Fruit fly (Drosophila melanogaster) whole organism, embryonic: ENCODE results near the gene CG43813.
A peak's percentile ranks its signal among the peaks of the same experiment; 100 is the strongest.

Experiments
- C15 ChIP-seq: fragments of 200-800 bp; sonication (Bioruptor generic); IDR thresholded peaks from 3 replicates; pipeline ENCODE4 v1.3.6; 2022; ENCODE audit warnings: missing biosample characterization, missing genetic modification characterization
- CG10209 ChIP-seq: fragments of 200-800 bp; sonication (Bioruptor generic); optimal IDR thresholded peaks from 3 replicates; lab custom pipeline; 2017; ENCODE audit warnings: missing biosample characterization, mild to moderate bottlenecking, missing genetic modification characterization, missing genetic modification reagents
- CG10321 ChIP-seq: fragments of 200-800 bp; sonication (Bioruptor generic); IDR thresholded peaks from 2 replicates; pipeline ENCODE4 v1.3.6; 2022; ENCODE audit warnings: missing biosample characterization, missing genetic modification characterization
- CG10979 ChIP-seq: fragments of 200-800 bp; sonication (Bioruptor generic); optimal IDR thresholded peaks from 2 replicates; lab custom pipeline; 2018; ENCODE audit warnings: missing biosample characterization, mild to moderate bottlenecking, missing genetic modification characterization, moderate library complexity
- CG11504 ChIP-seq: fragments of 200-800 bp; sonication (Bioruptor generic); optimal IDR thresholded peaks from 3 replicates; lab custom pipeline; 2019; ENCODE audit warnings: missing biosample characterization, mild to moderate bottlenecking, missing genetic modification characterization, moderate library complexity
- CG12236 ChIP-seq: fragments of 200-800 bp; sonication (Bioruptor generic); optimal IDR thresholded peaks from 2 replicates; lab custom pipeline; 2016; ENCODE audit warnings: missing biosample characterization, missing genetic modification characterization
- CG12659 ChIP-seq: fragments of 200-800 bp; sonication (Bioruptor generic); optimal IDR thresholded peaks from 3 replicates; lab custom pipeline; 2017; ENCODE audit warnings: mild to moderate bottlenecking, missing biosample characterization, missing genetic modification reagents, missing genetic modification characterization
- CG15269 ChIP-seq: fragments of 200-800 bp; sonication (Bioruptor generic); optimal IDR thresholded peaks from 2 replicates; lab custom pipeline; 2018; ENCODE audit warnings: missing biosample characterization, mild to moderate bottlenecking, missing genetic modification characterization, moderate library complexity
- CG15696 ChIP-seq: fragments of 200-800 bp; sonication (Bioruptor generic); optimal IDR thresholded peaks from 2 replicates; lab custom pipeline; 2019; ENCODE audit warnings: missing biosample characterization, mild to moderate bottlenecking, missing genetic modification characterization, moderate library complexity
- CG17612 ChIP-seq: fragments of 200-800 bp; sonication (Bioruptor generic); IDR thresholded peaks from 2 replicates; pipeline ENCODE4 v1.3.6; 2022; ENCODE audit warnings: missing biosample characterization, missing genetic modification characterization
- CG18262 ChIP-seq: fragments of 200-800 bp; optimal IDR thresholded peaks from 3 replicates; lab custom pipeline; 2019; ENCODE audit warnings: missing biosample characterization, mild to moderate bottlenecking, missing genetic modification characterization, moderate library complexity
- CG18599 ChIP-seq: fragments of 200-800 bp; sonication (Bioruptor generic); optimal IDR thresholded peaks from 3 replicates; lab custom pipeline; 2017; ENCODE audit warnings: missing biosample characterization, missing genetic modification characterization, mild to moderate bottlenecking, moderate library complexity, missing genetic modification reagents
- CG2120 ChIP-seq: fragments of 200-800 bp; sonication (Bioruptor generic); optimal IDR thresholded peaks from 3 replicates; lab custom pipeline; 2016; ENCODE audit warnings: missing biosample characterization, missing genetic modification characterization
- CG34376 ChIP-seq: fragments of 200-800 bp; sonication (Bioruptor generic); optimal IDR thresholded peaks from 2 replicates; lab custom pipeline; 2018; ENCODE audit warnings: missing biosample characterization, mild to moderate bottlenecking, missing genetic modification characterization
- CG3726 ChIP-seq: fragments of 200-800 bp; sonication (Bioruptor generic); IDR thresholded peaks from 3 replicates; pipeline ENCODE4, ENCODE4 v1.3.6; 2022; ENCODE audit warnings: missing biosample characterization, missing genetic modification characterization
- CG3847 ChIP-seq: fragments of 200-800 bp; sonication (Bioruptor generic); IDR thresholded peaks from 2 replicates; pipeline ENCODE4 v1.3.6; 2022; ENCODE audit warnings: missing biosample characterization, missing genetic modification characterization
- CG4328 ChIP-seq: fragments of 200-800 bp; sonication (Bioruptor generic); optimal IDR thresholded peaks from 3 replicates; lab custom pipeline; 2017; ENCODE audit warnings: missing biosample characterization, missing genetic modification reagents, missing genetic modification characterization
- CG6689 ChIP-seq: fragments of 200-800 bp; sonication (Bioruptor generic); IDR thresholded peaks from 2 replicates; pipeline ENCODE4 v1.3.6; 2022; ENCODE audit warnings: missing biosample characterization, missing genetic modification characterization
- CG7556 ChIP-seq: fragments of 200-800 bp; sonication (Bioruptor generic); optimal IDR thresholded peaks from 2 replicates; lab custom pipeline; 2017; ENCODE audit warnings: missing biosample characterization, mild to moderate bottlenecking, missing genetic modification characterization
- CG7839 ChIP-seq: fragments of 200-800 bp; sonication (Bioruptor generic); optimal IDR thresholded peaks from 3 replicates; lab custom pipeline; 2018; ENCODE audit warnings: missing biosample characterization, mild to moderate bottlenecking, missing genetic modification characterization, moderate library complexity
- CG8089 ChIP-seq: fragments of 200-800 bp; sonication (Bioruptor generic); optimal IDR thresholded peaks from 3 replicates; lab custom pipeline; 2016; ENCODE audit warnings: missing biosample characterization, missing genetic modification characterization
- Gsc ChIP-seq: fragments of 200-800 bp; sonication (Bioruptor generic); IDR thresholded peaks from 2 replicates; pipeline ENCODE4 v1.3.6; 2022; ENCODE audit warnings: missing biosample characterization, missing genetic modification characterization
- HHEX ChIP-seq: fragments of 200-800 bp; sonication (Bioruptor generic); optimal IDR thresholded peaks from 3 replicates; lab custom pipeline; 2017; ENCODE audit warnings: missing biosample characterization, mild to moderate bottlenecking, missing genetic modification characterization, missing genetic modification reagents
- Hand ChIP-seq: fragments of 200-800 bp; sonication (Bioruptor generic); optimal IDR thresholded peaks from 2 replicates; lab custom pipeline; 2017; ENCODE audit warnings: mild to moderate bottlenecking, missing biosample characterization, missing genetic modification reagents, missing genetic modification characterization
- Hr51 ChIP-seq, 2 experiments: fragments of 200-800 bp; sonication (Bioruptor generic); optimal IDR thresholded peaks; 2 replicates in 1 of 2; 3 replicates in 1 of 2; lab custom pipeline; 2016 to 2018; ENCODE audit warnings: missing biosample characterization in 2 of 2, missing genetic modification characterization in 2 of 2, mild to moderate bottlenecking in 1 of 2, moderate library complexity in 1 of 2
- Meics ChIP-seq: fragments of 200-800 bp; sonication (Bioruptor generic); optimal IDR thresholded peaks from 2 replicates; lab custom pipeline; 2017; ENCODE audit warnings: missing biosample characterization, mild to moderate bottlenecking, missing genetic modification characterization
- Ptx1 ChIP-seq: fragments of 200-800 bp; sonication (Bioruptor generic); IDR thresholded peaks from 2 replicates; pipeline ENCODE4 v1.3.6; 2022; ENCODE audit warnings: missing biosample characterization, missing genetic modification characterization
- Side ChIP-seq: fragments of 200-800 bp; sonication (Bioruptor generic); optimal IDR thresholded peaks from 2 replicates; lab custom pipeline; 2016; ENCODE audit warnings: missing biosample characterization, missing genetic modification characterization
- Six4 ChIP-seq: fragments of 200-800 bp; sonication (Bioruptor generic); optimal IDR thresholded peaks from 2 replicates; lab custom pipeline; 2016; ENCODE audit warnings: missing biosample characterization, missing genetic modification characterization
- Sox102F ChIP-seq: fragments of 200-800 bp; sonication (Bioruptor generic); optimal IDR thresholded peaks from 2 replicates; lab custom pipeline; 2018; ENCODE audit warnings: missing biosample characterization, mild to moderate bottlenecking, missing genetic modification characterization, moderate library complexity
- Xrp1 ChIP-seq: fragments of 200-800 bp; sonication (Bioruptor generic); IDR thresholded peaks from 2 replicates; pipeline ENCODE4 v1.3.6; 2022; ENCODE audit warnings: missing biosample characterization, missing genetic modification characterization
- danr ChIP-seq: fragments of 200-800 bp; sonication (Bioruptor generic); IDR thresholded peaks from 2 replicates; pipeline ENCODE4 v1.3.6; 2022; ENCODE audit warnings: missing biosample characterization, missing genetic modification characterization
- gem ChIP-seq: fragments of 200-800 bp; sonication (Bioruptor generic); optimal IDR thresholded peaks from 2 replicates; lab custom pipeline; 2019; ENCODE audit warnings: missing biosample characterization, mild to moderate bottlenecking, missing genetic modification characterization, moderate library complexity
- her ChIP-seq: fragments of 200-800 bp; sonication (Bioruptor generic); optimal IDR thresholded peaks from 2 replicates; lab custom pipeline; 2016; ENCODE audit warnings: missing biosample characterization, missing genetic modification characterization
- ind ChIP-seq: fragments of 200-800 bp; sonication (Bioruptor generic); optimal IDR thresholded peaks from 3 replicates; lab custom pipeline; 2016; ENCODE audit warnings: missing biosample characterization, missing genetic modification characterization
- inv ChIP-seq: fragments of 200-800 bp; sonication (Bioruptor generic); IDR thresholded peaks from 2 replicates; pipeline ENCODE4 v1.3.6; 2022; ENCODE audit warnings: missing biosample characterization, missing genetic modification characterization; ENCODE audit not compliant: partially characterized antibody
- lilli ChIP-seq: fragments of 200-800 bp; sonication (Bioruptor generic); optimal IDR thresholded peaks from 3 replicates; lab custom pipeline; 2016; ENCODE audit warnings: missing biosample characterization, missing genetic modification characterization
- mam ChIP-seq: fragments of 200-800 bp; sonication (Bioruptor generic); optimal IDR thresholded peaks from 3 replicates; lab custom pipeline; 2016; ENCODE audit warnings: missing biosample characterization, missing genetic modification characterization
- pros ChIP-seq: fragments of 200-800 bp; sonication (Bioruptor generic); optimal IDR thresholded peaks from 3 replicates; lab custom pipeline; 2019; ENCODE audit warnings: missing biosample characterization, mild to moderate bottlenecking, missing genetic modification characterization, moderate library complexity
- psq ChIP-seq: fragments of 200-800 bp; sonication (Bioruptor generic); optimal IDR thresholded peaks from 2 replicates; lab custom pipeline; 2017; ENCODE audit warnings: missing biosample characterization, missing genetic modification characterization
- repo ChIP-seq: fragments of 200-800 bp; sonication (Bioruptor generic); optimal IDR thresholded peaks from 2 replicates; lab custom pipeline; 2016; ENCODE audit warnings: missing biosample characterization, missing genetic modification characterization
- sc ChIP-seq, 3 experiments: fragments of >200 bp in 2 of 3; fragments of 200-800 bp in 1 of 3; sonication (Bioruptor generic) in 1 of 3; optimal IDR thresholded peaks; 2 replicates in 2 of 3; 3 replicates in 1 of 3; lab custom pipeline; 2017; ENCODE audit warnings: mild to moderate bottlenecking in 1 of 3, missing biosample characterization in 1 of 3, missing genetic modification characterization in 1 of 3, missing genetic modification reagents in 1 of 3
- scrt ChIP-seq: fragments of 200-800 bp; sonication (Bioruptor generic); optimal IDR thresholded peaks from 2 replicates; lab custom pipeline; 2018; ENCODE audit warnings: missing biosample characterization, mild to moderate bottlenecking, missing genetic modification characterization, moderate library complexity
- sens ChIP-seq: fragments of 200-800 bp; sonication (Bioruptor generic); peaks from one replicate; lab custom pipeline; 2016; ENCODE audit warnings: missing biosample characterization, missing genetic modification characterization
- so ChIP-seq: fragments of 200-800 bp; sonication (Bioruptor generic); IDR thresholded peaks from 3 replicates; pipeline ENCODE4 v1.3.6; 2022; ENCODE audit warnings: missing biosample characterization, missing genetic modification characterization
- twi ChIP-seq: fragments of 200-800 bp; optimal IDR thresholded peaks from 2 replicates; lab custom pipeline; 2019; ENCODE audit warnings: missing biosample characterization, mild to moderate bottlenecking, missing genetic modification characterization, moderate library complexity
- unpg ChIP-seq: fragments of 200-800 bp; sonication (Bioruptor generic); optimal IDR thresholded peaks from 3 replicates; lab custom pipeline; 2018; ENCODE audit warnings: missing biosample characterization, mild to moderate bottlenecking, missing genetic modification characterization, moderate library complexity
- usp ChIP-seq: fragments of >200 bp; optimal IDR thresholded peaks from 2 replicates; lab custom pipeline; 2017; ENCODE audit warnings: missing biosample characterization, missing genetic modification characterization
- wdn ChIP-seq: fragments of 200-800 bp; sonication (Bioruptor generic); IDR thresholded peaks from 2 replicates; pipeline ENCODE4 v1.3.6; 2022; ENCODE audit warnings: missing biosample characterization, missing genetic modification characterization
- wek ChIP-seq: fragments of 200-800 bp; sonication (Bioruptor generic); optimal IDR thresholded peaks from 3 replicates; lab custom pipeline; 2018; ENCODE audit warnings: missing biosample characterization, mild to moderate bottlenecking, missing genetic modification characterization, moderate library complexity
- z ChIP-seq: fragments of 200-800 bp; sonication (Bioruptor generic); IDR thresholded peaks from 3 replicates; pipeline ENCODE4 v1.3.6; 2022; ENCODE audit warnings: missing biosample characterization, missing genetic modification characterization

CG43813 gene

dm6 chr2L:12353926-12354325 is 9.9 kb upstream of the CG43813 start (continued):
- no peak for TF ChIP-seq psq (GFP tag; lab: Kevin White, UChicago)
- peak; percentile 1 for TF ChIP-seq Sox102F (GFP tag; lab: Kevin White, UChicago)
- TF ChIP-seq Xrp1: no peak
- no peak for TF ChIP-seq CG18262
- no peak for TF ChIP-seq her (GFP tag; lab: Kevin White, UChicago)
- no peak for TF ChIP-seq wdn (GFP tag; lab: Robert Waterston, UW)
- TF ChIP-seq sens (GFP tag; lab: Kevin White, UChicago): peak; percentile 62
- TF ChIP-seq CG10321 (GFP tag; lab: Robert Waterston, UW): no peak
- no peak for TF ChIP-seq Hand (GFP tag; lab: Kevin White, UChicago)
- no peak for TF ChIP-seq CG15696 (tag; lab: Kevin White, UChicago)
- TF ChIP-seq CG3847 (GFP tag; lab: Robert Waterston, UW): peak; percentile 12; the same call in 1 of the 2 replicates
- no peak for TF ChIP-seq inv
- peak; percentile 14 for TF ChIP-seq unpg
- TF ChIP-seq C15: no peak
- TF ChIP-seq CG7556 (GFP tag; lab: Kevin White, UChicago): peak; percentile 40
- TF ChIP-seq Meics (GFP tag; lab: Kevin White, UChicago): peak; percentile 38
- peak; percentile 14 for TF ChIP-seq lilli
- TF ChIP-seq usp (GFP tag; lab: Kevin White, UChicago): no peak
- no peak for TF ChIP-seq CG4328
- TF ChIP-seq CG6689 (GFP tag; lab: Robert Waterston, UW): peak; percentile 29; the same call in 1 of the 2 replicates
- peak; percentile 26 for TF ChIP-seq CG10209 (GFP tag; lab: Kevin White, UChicago)
- peak; percentile 23 for TF ChIP-seq twi (tag; lab: Kevin White, UChicago)
- TF ChIP-seq CG18599 (GFP tag; lab: Kevin White, UChicago): peak; percentile 57
- TF ChIP-seq Side: no peak
- TF ChIP-seq CG11504: peak; percentile 51
- no peak for TF ChIP-seq CG34376 (GFP tag; lab: Kevin White, UChicago)
- TF ChIP-seq mam (GFP tag; lab: Kevin White, UChicago): no peak
- peak; percentile 7 for TF ChIP-seq scrt (GFP tag; lab: Kevin White, UChicago)
- peak; percentile 13 for TF ChIP-seq HHEX (GFP tag; lab: Kevin White, UChicago)
- TF ChIP-seq CG12236 (GFP tag; lab: Kevin White, UChicago): no peak
- TF ChIP-seq CG2120 (GFP tag; lab: Kevin White, UChicago): peak; percentile 9
- TF ChIP-seq ind (GFP tag; lab: Kevin White, UChicago): peak; percentile 5
- TF ChIP-seq CG10979: no peak
- no peak for TF ChIP-seq danr
- no peak for TF ChIP-seq Six4 (GFP tag; lab: Kevin White, UChicago)
- TF ChIP-seq repo: no peak
- no peak for TF ChIP-seq wek
- TF ChIP-seq Ptx1 (GFP tag; lab: Robert Waterston, UW): 0 out of 2 replicates have a peak, but pooled peaks have one; percentile 14
- TF ChIP-seq CG17612 (GFP tag; lab: Robert Waterston, UW): no peak
- TF ChIP-seq CG3726 (GFP tag; lab: Robert Waterston, UW): no peak
- no peak for TF ChIP-seq CG8089 (GFP tag; lab: Kevin White, UChicago)
- TF ChIP-seq sc (optimal IDR thresholded peaks at IDR 0.05; lab: Kevin White, UChicago): no peak
- peak; percentile 6 for TF ChIP-seq sc (GFP tag; optimal IDR thresholded peaks at IDR 0.05; lab: Kevin White, UChicago)
- TF ChIP-seq so (GFP tag; lab: Robert Waterston, UW): no peak
- TF ChIP-seq pros (GFP tag; lab: Kevin White, UChicago): no peak
- TF ChIP-seq CG12659 (GFP tag; lab: Kevin White, UChicago): no peak
- TF ChIP-seq z: no peak
- TF ChIP-seq CG7839 (tag; lab: Kevin White, UChicago): peak; percentile 41
- TF ChIP-seq CG15269: no peak
- peak; percentile 59 for TF ChIP-seq gem (tag; lab: Kevin White, UChicago)
- peak in 1 of 2 experiments; percentile 36 for TF ChIP-seq Hr51 (GFP tag; optimal IDR thresholded peaks at IDR 0.05; lab: Kevin White, UChicago)
- TF ChIP-seq Gsc (GFP tag; lab: Robert Waterston, UW): no peak
